Fruit fly (Drosophila melanogaster) whole organism, prepupa: ENCODE results near the gene mRpL10.

Experiments used
- Blimp-1 ChIP-seq: fragments of 200-800 bp; sonication (Bioruptor generic); optimal IDR thresholded peaks from 3 replicates; lab custom pipeline; 2017; ENCODE audit warnings: missing biosample characterization, missing genetic modification characterization, mild to moderate bottlenecking, moderate library complexity, missing genetic modification reagents
- CG10631 ChIP-seq: fragments of 200-800 bp; sonication (Bioruptor generic); optimal IDR thresholded peaks from 2 replicates; lab custom pipeline; 2016; ENCODE audit warnings: missing biosample characterization, missing genetic modification characterization
- CG11762 ChIP-seq: fragments of 200-800 bp; sonication (Bioruptor generic); optimal IDR thresholded peaks from 3 replicates; lab custom pipeline; 2016; ENCODE audit warnings: missing biosample characterization, missing genetic modification characterization; ENCODE audit not compliant: insufficient read depth
- CG11902 ChIP-seq: fragments of 200-800 bp; sonication (Bioruptor generic); optimal IDR thresholded peaks from 3 replicates; lab custom pipeline; 2016; ENCODE audit warnings: missing biosample characterization, missing genetic modification characterization
- CG15336 ChIP-seq: fragments of 200-800 bp; sonication (Bioruptor generic); IDR thresholded peaks from 2 replicates; pipeline ENCODE4 v1.3.6; 2022; ENCODE audit warnings: missing biosample characterization, missing genetic modification characterization
- CG1621 ChIP-seq: fragments of 200-800 bp; sonication (Bioruptor generic); optimal IDR thresholded peaks from 3 replicates; lab custom pipeline; 2018; ENCODE audit warnings: missing biosample characterization, mild to moderate bottlenecking, missing genetic modification characterization
- CG16779 ChIP-seq: fragments of 200-800 bp; sonication (Bioruptor generic); optimal IDR thresholded peaks from 3 replicates; lab custom pipeline; 2017; ENCODE audit warnings: missing biosample characterization, mild to moderate bottlenecking, missing genetic modification characterization
- CG3032 ChIP-seq: fragments of 200-800 bp; optimal IDR thresholded peaks from 2 replicates; lab custom pipeline; 2019; ENCODE audit warnings: missing biosample characterization, mild to moderate bottlenecking, missing genetic modification characterization, moderate library complexity
- CG31627 ChIP-seq: fragments of 200-800 bp; sonication (Bioruptor generic); optimal IDR thresholded peaks from 3 replicates; lab custom pipeline; 2016; ENCODE audit warnings: missing biosample characterization, missing genetic modification characterization
- CG32006 ChIP-seq: fragments of 200-800 bp; sonication (Bioruptor generic); optimal IDR thresholded peaks from 3 replicates; lab custom pipeline; 2017; ENCODE audit warnings: missing biosample characterization, mild to moderate bottlenecking, missing genetic modification characterization
- CG34406 ChIP-seq: fragments of 200-800 bp; sonication (Bioruptor generic); optimal IDR thresholded peaks from 3 replicates; lab custom pipeline; 2016; ENCODE audit warnings: missing biosample characterization, missing genetic modification characterization
- CG3919 ChIP-seq: fragments of 200-800 bp; sonication (Bioruptor generic); optimal IDR thresholded peaks from 3 replicates; lab custom pipeline; 2016; ENCODE audit warnings: missing biosample characterization, missing genetic modification characterization
- CG6163 ChIP-seq: fragments of 200-800 bp; sonication (Bioruptor generic); IDR thresholded peaks from 3 replicates; pipeline ENCODE4 v1.3.6; 2022; ENCODE audit warnings: missing biosample characterization, missing genetic modification characterization
- CG6792 ChIP-seq: fragments of 200-800 bp; sonication (Bioruptor generic); optimal IDR thresholded peaks from 3 replicates; lab custom pipeline; 2016; ENCODE audit warnings: missing biosample characterization, missing genetic modification characterization
- CG6808 ChIP-seq: fragments of 200-800 bp; sonication (Bioruptor generic); optimal IDR thresholded peaks from 3 replicates; lab custom pipeline; 2017; ENCODE audit warnings: missing biosample characterization, missing genetic modification characterization, mild to moderate bottlenecking, moderate library complexity, missing genetic modification reagents
- CG6854 ChIP-seq: fragments of 200-800 bp; sonication (Bioruptor generic); optimal IDR thresholded peaks from 2 replicates; lab custom pipeline; 2017; ENCODE audit warnings: missing biosample characterization, mild to moderate bottlenecking, missing genetic modification characterization
- CG7368 ChIP-seq: fragments of 200-800 bp; sonication (Bioruptor generic); optimal IDR thresholded peaks from 3 replicates; lab custom pipeline; 2016; ENCODE audit warnings: missing biosample characterization, missing genetic modification characterization
- CG8119 ChIP-seq: fragments of 200-800 bp; sonication (Bioruptor generic); IDR thresholded peaks from 3 replicates; pipeline ENCODE4 v1.3.6; 2022; ENCODE audit warnings: missing biosample characterization, missing genetic modification characterization
- CG8319 ChIP-seq: fragments of 200-800 bp; sonication (Bioruptor generic); optimal IDR thresholded peaks from 3 replicates; lab custom pipeline; 2016; ENCODE audit warnings: missing biosample characterization, missing genetic modification characterization
- CG8632 ChIP-seq: fragments of 200-800 bp; sonication (Bioruptor generic); optimal IDR thresholded peaks from 3 replicates; lab custom pipeline; 2016; ENCODE audit warnings: missing biosample characterization, missing genetic modification characterization
- Eip75B ChIP-seq: fragments of 200-800 bp; sonication (Bioruptor generic); optimal IDR thresholded peaks from 3 replicates; lab custom pipeline; 2016; ENCODE audit warnings: missing biosample characterization, missing genetic modification characterization
- Eip78C ChIP-seq: fragments of 200-800 bp; sonication (Bioruptor generic); peaks from one replicate; lab custom pipeline; 2016; ENCODE audit warnings: missing biosample characterization, missing genetic modification characterization
- Eip93F ChIP-seq: fragments of 200-800 bp; sonication (Bioruptor generic); optimal IDR thresholded peaks from 2 replicates; lab custom pipeline; 2016; ENCODE audit warnings: missing biosample characterization, mild to moderate bottlenecking, missing genetic modification characterization
- Ets96B ChIP-seq: fragments of 200-800 bp; optimal IDR thresholded peaks from 2 replicates; lab custom pipeline; 2019; ENCODE audit warnings: missing biosample characterization, mild to moderate bottlenecking, missing genetic modification characterization, moderate library complexity
- Gug ChIP-seq: fragments of 200-800 bp; sonication (Bioruptor generic); IDR thresholded peaks from 2 replicates; pipeline ENCODE4 v1.3.6; 2022; ENCODE audit warnings: missing biosample characterization, missing genetic modification characterization
- Hr38 ChIP-seq: sonication (Bioruptor generic); optimal IDR thresholded peaks from 2 replicates; lab custom pipeline; 2016; ENCODE audit warnings: missing biosample characterization, missing genetic modification characterization
- Hr39 ChIP-seq: fragments of 200-800 bp; sonication (Bioruptor generic); optimal IDR thresholded peaks from 2 replicates; lab custom pipeline; 2016; ENCODE audit warnings: missing biosample characterization, missing genetic modification characterization
- Hr4 ChIP-seq: fragments of 200-800 bp; sonication (Bioruptor generic); optimal IDR thresholded peaks from 3 replicates; lab custom pipeline; 2016; ENCODE audit warnings: missing biosample characterization, missing genetic modification characterization
- Lpt ChIP-seq: fragments of 200-800 bp; sonication (Bioruptor generic); optimal IDR thresholded peaks from 3 replicates; lab custom pipeline; 2016; ENCODE audit warnings: missing biosample characterization, missing genetic modification characterization
- Met ChIP-seq: fragments of 200-800 bp; sonication (Bioruptor generic); optimal IDR thresholded peaks from 3 replicates; lab custom pipeline; 2016; ENCODE audit warnings: missing biosample characterization, missing genetic modification characterization
- OdsH ChIP-seq: fragments of 200-800 bp; sonication (Bioruptor generic); optimal IDR thresholded peaks from 3 replicates; lab custom pipeline; 2016; ENCODE audit warnings: missing biosample characterization, missing genetic modification characterization
- Sox14 ChIP-seq: fragments of 200-800 bp; sonication (Bioruptor generic); optimal IDR thresholded peaks from 3 replicates; lab custom pipeline; 2016; ENCODE audit warnings: missing biosample characterization, missing genetic modification characterization
- Sox15 ChIP-seq: fragments of 200-800 bp; sonication (Bioruptor generic); optimal IDR thresholded peaks from 3 replicates; lab custom pipeline; 2016; ENCODE audit warnings: missing biosample characterization, missing genetic modification characterization
- achi ChIP-seq: fragments of 200-800 bp; sonication (Bioruptor generic); optimal IDR thresholded peaks from 3 replicates; lab custom pipeline; 2016; ENCODE audit warnings: missing biosample characterization, missing genetic modification characterization
- acj6 ChIP-seq: fragments of 200-800 bp; sonication (Bioruptor generic); optimal IDR thresholded peaks from 3 replicates; lab custom pipeline; 2016; ENCODE audit warnings: missing biosample characterization, missing genetic modification characterization
- cyc ChIP-seq: fragments of 200-800 bp; sonication (Bioruptor generic); optimal IDR thresholded peaks from 3 replicates; lab custom pipeline; 2016; ENCODE audit warnings: missing biosample characterization, missing genetic modification characterization
- dac ChIP-seq: fragments of 200-800 bp; sonication (Bioruptor generic); optimal IDR thresholded peaks from 2 replicates; lab custom pipeline; 2017; ENCODE audit warnings: missing biosample characterization, mild to moderate bottlenecking, missing genetic modification characterization
- dsx ChIP-seq: fragments of 200-800 bp; optimal IDR thresholded peaks from 3 replicates; lab custom pipeline; 2019; ENCODE audit warnings: missing biosample characterization, mild to moderate bottlenecking, missing genetic modification characterization, moderate library complexity; ENCODE audit not compliant: poor library complexity, severe bottlenecking
- eg ChIP-seq: fragments of 200-800 bp; sonication (Bioruptor generic); IDR thresholded peaks from 3 replicates; pipeline ENCODE4 v1.3.6; 2022; ENCODE audit warnings: missing biosample characterization, missing genetic modification characterization
- fd85E ChIP-seq: fragments of 200-800 bp; sonication (Bioruptor generic); optimal IDR thresholded peaks from 3 replicates; lab custom pipeline; 2016; ENCODE audit warnings: missing biosample characterization, missing genetic modification characterization
- fkh ChIP-seq: fragments of 200-800 bp; sonication (Bioruptor generic); optimal IDR thresholded peaks from 3 replicates; lab custom pipeline; 2017; ENCODE audit warnings: missing biosample characterization, mild to moderate bottlenecking, missing genetic modification characterization, moderate library complexity
- lz ChIP-seq: fragments of 200-800 bp; sonication (Bioruptor generic); optimal IDR thresholded peaks from 3 replicates; lab custom pipeline; 2016; ENCODE audit warnings: missing biosample characterization, missing genetic modification characterization
- pdm3 ChIP-seq: fragments of 200-800 bp; sonication (Bioruptor generic); optimal IDR thresholded peaks from 3 replicates; lab custom pipeline; 2016; ENCODE audit warnings: missing biosample characterization, missing genetic modification characterization
- salr ChIP-seq, 2 experiments: fragments of 200-800 bp; sonication (Bioruptor generic); optimal IDR thresholded peaks; 3 replicates each; lab custom pipeline; 2016 to 2018; ENCODE audit warnings: missing biosample characterization in 2 of 2, missing genetic modification characterization in 2 of 2, mild to moderate bottlenecking in 1 of 2
- spab ChIP-seq: fragments of 200-800 bp; sonication (Bioruptor generic); optimal IDR thresholded peaks from 2 replicates; lab custom pipeline; 2017; ENCODE audit warnings: missing biosample characterization, mild to moderate bottlenecking, missing genetic modification characterization, missing genetic modification reagents

Gene mRpL10

DNA sequence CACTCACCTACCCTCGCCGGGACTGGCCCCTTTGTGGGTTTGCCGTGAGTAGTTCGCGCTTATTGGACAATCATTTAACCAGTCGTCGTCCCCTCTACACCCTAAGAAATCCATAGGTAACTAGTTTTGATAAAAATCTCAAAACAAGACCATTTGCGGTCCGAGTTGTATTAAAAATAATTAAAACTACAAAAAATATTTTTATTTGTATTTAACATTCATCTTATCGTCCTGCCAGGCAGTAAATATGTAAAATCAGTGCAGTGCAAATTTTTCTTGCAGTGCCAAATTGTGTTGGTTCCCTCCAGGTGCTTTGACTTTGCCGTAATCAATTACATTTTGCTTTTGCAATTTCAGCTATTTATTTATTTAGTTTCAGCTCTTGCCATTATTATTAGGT lies 40.2 kb downstream of the mRpL10 start (continued):
- TF ChIP-seq CG7368 (GFP tag; lab: Kevin White, UChicago) (no peak), CG6792 (GFP tag; lab: Kevin White, UChicago) (no peak), Hr39 (GFP tag; lab: Kevin White, UChicago) (no peak), spab (GFP tag; lab: Kevin White, UChicago) (no peak), CG15336 (GFP tag; lab: Robert Waterston, UW) (peak; percentile 92), CG8632 (GFP tag; lab: Kevin White, UChicago) (no peak), Sox15 (no peak), CG11902 (GFP tag; lab: Kevin White, UChicago) (no peak), CG6163 (peak; percentile 78), CG10631 (GFP tag; lab: Kevin White, UChicago) (peak; percentile 28)

- TF ChIP-seq Hr4 (GFP tag; lab: Kevin White, UChicago) (no peak), Eip93F (no peak), Eip78C (GFP tag; lab: Kevin White, UChicago) (no peak), CG16779 (tag; lab: Kevin White, UChicago) (no peak), spab (GFP tag; lab: Kevin White, UChicago) (no peak), Hr38 (GFP tag; lab: Kevin White, UChicago) (no peak), pdm3 (GFP tag; lab: Kevin White, UChicago) (no peak), dsx (GFP tag; lab: Kevin White, UChicago) (no peak)
Observed at dm6 chr2L:244559-244958, 41.0 kb downstream of the mRpL10 start.

DNA sequence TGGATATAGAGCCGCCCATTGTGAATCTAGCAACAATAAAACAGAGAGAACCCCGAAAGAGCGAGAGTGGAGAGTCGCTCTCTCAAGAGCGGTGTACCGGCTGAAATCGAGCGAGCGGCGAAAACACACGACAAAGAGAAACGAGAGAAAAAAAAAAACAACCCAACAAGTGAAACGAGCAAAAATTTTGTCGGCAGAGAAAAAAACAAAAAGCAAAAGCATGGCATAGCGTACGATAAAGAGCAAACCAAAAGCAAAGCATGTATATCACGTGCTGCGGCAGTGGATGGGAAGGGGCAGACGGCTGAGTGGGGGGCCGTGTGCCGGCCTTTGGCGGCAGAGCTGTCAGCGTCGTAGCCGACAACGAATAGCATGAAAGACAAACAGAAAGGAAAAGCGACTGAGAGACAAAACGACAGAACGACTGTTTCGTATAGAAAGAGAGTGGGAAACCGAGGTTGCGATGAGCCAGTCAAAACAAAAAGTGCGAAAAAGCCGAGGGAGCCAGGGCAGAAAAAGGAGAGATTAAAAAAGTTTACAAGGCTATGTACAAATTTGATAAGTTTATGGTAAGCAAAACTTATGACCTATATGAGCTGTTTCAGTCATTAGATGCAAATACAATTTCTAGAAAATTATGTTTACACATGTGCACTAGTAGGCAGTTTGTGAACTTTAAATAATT lies 43.2 kb downstream of the mRpL10 start:
- TF ChIP-seq Eip78C (GFP tag; lab: Kevin White, UChicago): peak; percentile 88
- TF ChIP-seq CG16779 (tag; lab: Kevin White, UChicago): peak; percentile 85
- no peak for TF ChIP-seq Gug
- TF ChIP-seq CG31627 (GFP tag; lab: Kevin White, UChicago): no peak
- TF ChIP-seq Sox14 (GFP tag; lab: Kevin White, UChicago): peak; percentile 43
- peak; percentile 83 for TF ChIP-seq CG15336 (GFP tag; lab: Robert Waterston, UW)
- TF ChIP-seq CG11762 (GFP tag; lab: Kevin White, UChicago): peak; percentile 39
- no peak for TF ChIP-seq fd85E (GFP tag; lab: Kevin White, UChicago)
- peak; percentile 81 for TF ChIP-seq CG6854 (GFP tag; lab: Kevin White, UChicago)
- TF ChIP-seq CG8632 (GFP tag; lab: Kevin White, UChicago): peak; percentile 20
- peak; percentile 96 for TF ChIP-seq CG6163
- peak; percentile 40 for TF ChIP-seq CG6792 (GFP tag; lab: Kevin White, UChicago)
- no peak for TF ChIP-seq Sox15
- no peak for TF ChIP-seq Eip93F
- no peak for TF ChIP-seq dac
- peak; percentile 79 for TF ChIP-seq Lpt (GFP tag; lab: Kevin White, UChicago)
- TF ChIP-seq Ets96B (tag; lab: Kevin White, UChicago): peak; percentile 20
- TF ChIP-seq acj6 (GFP tag; lab: Kevin White, UChicago): no peak
- TF ChIP-seq cyc: no peak
- peak; percentile 56 for TF ChIP-seq dsx (GFP tag; lab: Kevin White, UChicago)
- TF ChIP-seq CG10631 (GFP tag; lab: Kevin White, UChicago): no peak
- TF ChIP-seq Blimp-1: no peak
- peak; percentile 43 for TF ChIP-seq CG34406 (GFP tag; lab: Kevin White, UChicago)
- peak; percentile 37 for TF ChIP-seq CG32006 (GFP tag; lab: Kevin White, UChicago)
- TF ChIP-seq fkh (GFP tag; lab: Kevin White, UChicago): peak; percentile 80
- TF ChIP-seq CG8119 (GFP tag; lab: Robert Waterston, UW): peak; percentile 89
- no peak for TF ChIP-seq Hr4 (GFP tag; lab: Kevin White, UChicago)
- no peak for TF ChIP-seq CG11902 (GFP tag; lab: Kevin White, UChicago)
- no peak for TF ChIP-seq OdsH (GFP tag; lab: Kevin White, UChicago)
- TF ChIP-seq eg (GFP tag; lab: Robert Waterston, UW): peak; percentile 92
- peak; percentile 79 for TF ChIP-seq CG6808 (GFP tag; lab: Kevin White, UChicago)
- TF ChIP-seq Met (GFP tag; lab: Kevin White, UChicago): no peak
- peak; percentile 56 for TF ChIP-seq CG3919
- TF ChIP-seq CG8319 (GFP tag; lab: Kevin White, UChicago): peak; percentile 8
- TF ChIP-seq CG3032: peak; percentile 14
- TF ChIP-seq pdm3 (GFP tag; lab: Kevin White, UChicago): no peak
- TF ChIP-seq Eip75B (GFP tag; lab: Kevin White, UChicago): peak; percentile 61
- peak; percentile 75 for TF ChIP-seq CG1621
- TF ChIP-seq achi (GFP tag; lab: Kevin White, UChicago): peak; percentile 39
- no peak for TF ChIP-seq lz
- peak; percentile 41 to 50 for TF ChIP-seq salr (GFP tag; optimal IDR thresholded peaks at IDR 0.05; lab: Kevin White, UChicago)
